Fruit fly (Drosophila melanogaster): ENCODE results near the gene CG10581.

Gene CG10581

DNA sequence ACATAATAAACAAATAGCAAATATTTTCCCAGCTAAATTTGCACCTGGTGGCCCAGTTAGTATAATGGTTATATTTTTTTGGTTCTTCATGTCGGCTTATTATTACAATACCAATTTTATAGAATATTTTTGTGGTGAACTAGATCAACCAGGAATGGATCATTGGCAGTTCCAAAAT, at the start of gene CG10581:
Gene CG10581, minus strand, starts transcription at position 101 of the 178 bp plus-strand sequence.
- no peak for TF ChIP-seq CG17801 (GFP tag; optimal IDR thresholded peaks at IDR 0.05; ENCODE audit: partially characterized antibody)

DNA sequence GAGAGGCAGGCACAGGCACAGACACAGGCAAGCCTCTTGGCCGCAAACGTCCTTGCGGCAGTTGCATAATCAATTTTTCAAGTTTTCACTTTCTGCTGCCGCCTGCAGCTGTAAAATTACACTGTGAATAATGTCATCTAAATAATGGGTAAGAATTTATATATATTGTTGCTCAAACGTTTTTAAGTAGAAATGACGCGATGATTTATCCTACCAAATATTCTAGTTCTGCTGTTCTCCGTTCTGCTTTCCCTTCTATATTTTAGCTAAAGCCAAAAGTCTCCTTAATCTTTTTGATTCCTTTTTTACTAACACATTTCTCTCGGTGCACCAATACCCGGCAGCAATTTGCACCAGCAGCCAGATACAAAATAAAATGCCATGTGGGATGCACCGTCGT, 46.4 kb upstream of the CG10581 start:
- TF ChIP-seq CG17801 (GFP tag; optimal IDR thresholded peaks at IDR 0.05; ENCODE audit: partially characterized antibody): no peak

DNA sequence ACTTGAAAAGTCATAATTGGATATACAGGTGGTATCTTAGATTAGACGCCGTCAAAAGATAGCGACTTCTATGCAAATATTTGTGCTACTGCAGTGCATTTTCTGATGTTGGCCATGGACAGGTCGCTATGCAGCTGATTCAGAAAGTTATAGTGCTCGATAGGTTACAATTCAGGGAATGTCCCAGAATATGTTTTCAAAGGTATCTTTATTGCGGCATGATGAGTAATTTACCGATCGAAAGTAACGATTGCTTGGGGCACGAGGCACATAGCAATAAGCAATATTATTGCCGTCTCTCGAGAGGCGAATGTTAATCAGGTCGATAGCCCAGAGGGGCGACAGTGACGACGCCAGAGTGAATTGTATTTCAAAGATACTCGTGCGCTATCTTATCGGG, 36.1 kb upstream of the CG10581 start:
- TF ChIP-seq CG17801 (GFP tag; optimal IDR thresholded peaks at IDR 0.05; ENCODE audit: partially characterized antibody): no peak

DNA sequence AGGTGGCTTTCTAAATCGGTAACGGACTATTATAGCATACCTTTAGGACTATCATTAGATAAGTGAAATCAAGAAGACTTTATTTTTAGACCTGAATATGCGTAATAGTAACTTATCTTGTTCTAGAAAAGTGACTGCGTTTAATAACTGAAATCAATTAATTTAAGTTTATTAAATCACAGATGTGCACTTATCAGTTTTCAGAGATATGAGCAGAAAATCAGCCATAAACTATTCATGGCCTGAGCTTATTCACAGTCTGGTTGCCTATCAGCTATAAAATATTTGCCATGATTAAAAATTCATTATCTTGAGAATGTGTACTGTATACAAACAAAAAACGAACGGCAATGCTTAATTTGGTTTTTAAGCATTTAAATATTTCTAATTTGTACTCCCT, 35.5 kb upstream of the CG10581 start:
- no peak for TF ChIP-seq CG17801 (GFP tag; optimal IDR thresholded peaks at IDR 0.05; ENCODE audit: partially characterized antibody)

DNA sequence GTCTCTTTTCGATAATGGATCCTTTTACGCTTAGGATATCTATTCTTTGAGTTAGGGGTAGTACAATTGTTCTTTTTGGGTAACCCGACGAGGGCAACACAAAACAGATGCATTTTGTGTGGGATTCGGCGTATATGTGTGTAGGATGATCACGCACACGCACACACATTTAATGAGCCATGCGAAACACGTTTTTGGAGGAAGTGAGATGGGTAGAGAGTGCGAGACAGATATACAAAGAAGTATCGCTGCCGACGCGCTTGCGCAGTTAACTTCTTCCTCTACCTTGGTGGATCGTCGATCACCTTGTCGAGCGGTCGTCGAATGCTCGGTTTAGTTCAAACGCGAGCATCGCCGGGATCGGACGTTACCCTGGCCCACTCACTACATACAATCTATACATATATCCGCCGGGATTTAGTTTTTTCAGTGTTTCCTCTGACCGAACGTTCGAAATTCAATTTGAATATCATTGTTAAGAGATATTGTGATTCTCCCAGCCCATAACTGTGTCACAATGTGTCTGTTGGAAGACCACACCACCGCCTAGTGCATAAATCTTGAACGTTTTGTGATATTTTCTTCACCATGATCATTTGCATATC, 33.7 kb upstream of the CG10581 start:
- no peak for TF ChIP-seq CG17801 (GFP tag; optimal IDR thresholded peaks at IDR 0.05; ENCODE audit: partially characterized antibody)

DNA sequence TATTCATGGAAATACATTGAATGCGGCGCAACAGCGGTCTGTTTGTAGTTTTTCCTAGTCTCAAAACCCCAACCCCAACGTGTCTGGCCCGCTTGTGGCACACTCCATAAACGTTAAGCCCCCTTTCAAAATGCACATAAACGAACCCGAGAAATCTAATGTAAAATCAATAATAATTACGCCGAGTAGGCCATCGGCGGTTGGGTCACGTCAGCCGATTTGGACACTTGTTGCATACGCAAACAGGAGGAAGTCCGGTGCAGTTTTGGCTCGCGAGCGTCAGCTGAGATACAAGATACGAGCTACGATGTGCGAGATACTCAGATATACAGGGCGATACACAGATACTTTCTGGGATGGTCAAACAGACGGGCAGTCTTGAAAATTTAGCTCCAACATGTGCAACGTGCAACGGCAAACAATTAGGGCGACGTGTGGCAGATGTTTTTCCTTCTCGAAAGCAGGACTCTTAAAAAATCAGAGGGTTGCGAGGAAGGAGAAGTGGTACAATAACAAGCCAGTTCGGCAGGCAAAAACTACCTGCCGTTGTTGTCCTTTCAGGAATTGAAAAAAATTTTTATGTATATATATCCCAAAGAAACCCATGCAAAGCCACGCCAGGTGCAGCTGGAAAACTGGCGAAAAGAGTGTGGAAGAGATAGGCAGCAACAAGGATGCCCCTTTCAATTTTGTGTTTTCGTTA, 32.4 kb upstream of the CG10581 start:
- TF ChIP-seq CG17801 (GFP tag; optimal IDR thresholded peaks at IDR 0.05; ENCODE audit: partially characterized antibody): no peak

DNA sequence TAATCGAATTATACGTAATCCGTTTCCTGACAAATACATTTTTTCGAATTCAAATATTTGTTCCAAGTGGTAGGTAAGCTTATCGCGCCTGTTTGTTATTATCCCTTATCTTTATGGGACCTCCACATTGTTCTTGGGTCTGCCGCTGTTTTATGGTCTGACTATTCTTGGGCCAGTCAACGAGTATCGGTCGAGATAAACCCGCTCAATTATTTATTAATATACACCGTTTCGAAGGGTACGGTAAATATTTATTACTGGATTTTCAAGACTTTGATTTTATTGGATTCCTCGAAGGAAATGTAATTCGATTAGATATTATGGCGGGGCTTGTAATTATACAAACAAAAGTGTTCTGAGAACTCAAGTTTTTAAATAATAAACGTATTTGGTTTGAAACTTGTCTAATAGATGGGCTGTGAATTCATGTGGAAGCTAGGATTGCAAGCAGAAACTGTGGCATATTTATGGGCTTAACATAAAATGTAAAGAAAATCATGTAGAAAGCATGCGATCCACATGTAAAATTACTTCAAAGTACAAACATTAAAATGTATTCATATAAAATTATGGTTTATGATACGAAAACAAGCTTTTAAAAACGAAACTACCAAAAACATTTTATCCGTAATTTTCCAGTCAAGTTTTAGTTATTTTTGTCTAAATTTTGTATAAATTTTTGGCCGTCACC, 31.4 kb upstream of the CG10581 start, which contains the start of gene CG43072:
Gene CG43072, plus strand, starts transcription at position 641 of the 691 bp plus-strand sequence.
- peak; percentile 50 for TF ChIP-seq CG17801 (GFP tag; optimal IDR thresholded peaks at IDR 0.05; ENCODE audit: partially characterized antibody)

DNA sequence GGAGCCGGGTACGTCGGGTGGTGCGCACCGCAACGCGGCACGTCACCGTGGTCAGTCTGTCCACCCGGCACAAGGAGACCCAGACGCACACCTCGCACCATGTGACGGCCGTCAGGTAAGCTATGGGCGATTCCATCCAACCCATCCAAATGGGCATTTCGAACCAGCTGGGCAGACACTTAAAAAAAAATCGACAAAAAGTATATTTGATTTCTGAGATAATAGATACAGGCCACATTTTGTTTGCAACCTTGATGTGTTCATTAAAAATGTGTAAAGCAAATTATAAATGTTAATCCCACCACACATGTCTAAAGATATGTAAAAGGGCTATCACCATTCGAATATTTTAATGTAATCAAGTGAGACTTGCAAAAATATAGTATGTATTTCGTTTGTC, 30.6 kb upstream of the CG10581 start:
- TF ChIP-seq CG17801 (GFP tag; optimal IDR thresholded peaks at IDR 0.05; ENCODE audit: partially characterized antibody): no peak

DNA sequence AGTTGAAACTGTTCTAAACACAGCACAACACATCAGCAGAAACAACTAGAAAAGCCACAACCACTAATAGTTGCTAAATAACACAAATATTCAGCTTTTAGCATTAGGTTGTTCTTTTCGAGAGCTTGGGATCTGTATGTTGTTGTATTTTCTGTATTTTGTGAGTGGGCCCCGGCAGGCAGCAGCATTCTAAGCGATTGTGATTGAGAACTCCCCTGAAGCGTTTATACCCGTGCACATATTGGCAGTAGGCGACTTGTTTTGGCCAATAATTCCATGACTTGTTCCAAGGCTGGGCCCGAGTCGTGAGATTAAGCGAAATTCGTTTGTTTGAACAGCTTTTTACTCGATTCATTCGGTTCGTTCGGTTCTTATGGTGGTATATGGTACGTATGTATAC, 28.0 kb upstream of the CG10581 start:
- TF ChIP-seq CG17801 (GFP tag; optimal IDR thresholded peaks at IDR 0.05; ENCODE audit: partially characterized antibody): no peak

DNA sequence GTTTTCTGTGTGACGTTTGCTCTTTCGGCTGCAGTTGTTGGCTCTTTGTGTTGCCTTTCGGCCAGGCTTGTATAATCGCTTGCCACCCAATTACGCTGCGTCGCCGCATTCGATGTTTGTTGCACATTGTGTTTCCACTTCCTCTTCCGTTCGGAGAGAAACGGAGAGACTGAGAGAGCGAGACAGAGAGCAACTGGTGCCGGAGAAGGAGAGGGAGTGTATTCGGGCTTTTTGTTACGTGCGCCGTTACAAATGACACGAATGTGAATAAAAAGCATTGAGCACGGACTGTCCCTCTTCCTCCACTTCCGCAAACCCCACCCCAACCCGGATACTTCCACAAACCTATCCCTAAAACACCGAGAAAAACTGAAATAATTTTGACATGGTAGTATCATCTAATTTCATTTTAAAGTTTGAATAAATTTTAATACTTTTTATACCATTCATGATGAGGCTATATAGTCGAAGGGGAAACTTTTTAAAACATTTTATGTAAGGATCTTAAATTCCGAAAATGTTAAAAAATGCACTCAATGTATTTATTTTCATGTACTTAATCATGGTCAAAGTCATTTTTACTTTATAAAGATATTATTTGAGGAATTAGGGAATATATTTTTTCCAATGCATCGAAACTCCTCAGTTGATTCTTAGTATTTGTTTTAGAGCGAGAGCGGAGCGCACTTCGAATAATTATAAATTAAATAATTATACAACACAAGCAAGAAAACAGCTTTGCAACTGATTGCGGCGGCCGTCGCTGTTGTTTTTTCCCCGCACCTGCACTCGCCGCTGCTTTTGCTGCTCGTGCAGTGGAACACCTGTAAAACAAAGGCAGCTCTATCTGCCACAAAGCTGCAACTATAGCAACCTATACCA, 26.4 kb upstream of the CG10581 start:
- TF ChIP-seq CG17801 (GFP tag; optimal IDR thresholded peaks at IDR 0.05; ENCODE audit: partially characterized antibody): peak; percentile 7

DNA sequence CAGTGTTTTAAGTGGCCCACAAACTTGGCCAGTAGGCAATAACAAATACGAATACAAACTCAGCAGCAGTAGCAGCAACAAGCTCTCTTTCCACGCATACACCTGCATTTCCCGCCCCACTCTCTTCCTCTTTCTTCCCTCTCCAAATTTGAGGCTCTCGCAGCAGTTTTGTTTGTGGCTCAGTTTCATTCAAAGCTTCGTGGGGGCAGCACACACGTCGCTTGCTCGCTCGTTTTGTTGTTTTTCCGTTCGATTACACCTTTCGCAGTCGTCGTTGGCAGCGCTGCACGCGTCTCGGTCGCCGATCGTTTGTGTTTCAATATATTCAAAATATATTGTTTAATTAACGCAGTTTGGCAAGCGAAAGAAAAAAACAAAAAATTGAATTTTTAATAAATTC, 24.6 kb upstream of the CG10581 start:
- TF ChIP-seq CG17801 (GFP tag; optimal IDR thresholded peaks at IDR 0.05; ENCODE audit: partially characterized antibody): peak; percentile 33

DNA sequence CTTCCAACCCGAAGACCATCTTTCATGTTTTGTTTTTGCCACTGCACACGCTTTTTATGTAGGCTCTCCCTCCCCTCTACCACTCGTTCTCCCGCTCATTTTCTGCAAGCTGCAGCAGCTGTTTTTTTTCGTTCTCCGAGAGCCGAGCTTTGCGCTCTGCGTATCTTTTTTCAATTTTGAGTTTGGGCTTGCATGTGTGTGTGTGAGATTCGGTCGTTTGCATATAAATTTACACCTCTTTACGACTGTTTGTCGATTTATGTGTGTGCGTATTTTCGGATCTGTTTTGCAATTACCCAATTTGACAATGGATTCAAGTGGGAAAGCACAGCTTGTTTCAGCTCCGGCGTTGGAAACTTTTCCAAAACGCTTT, 23.6 kb upstream of the CG10581 start:
- TF ChIP-seq CG17801 (GFP tag; optimal IDR thresholded peaks at IDR 0.05; ENCODE audit: partially characterized antibody): no peak

DNA sequence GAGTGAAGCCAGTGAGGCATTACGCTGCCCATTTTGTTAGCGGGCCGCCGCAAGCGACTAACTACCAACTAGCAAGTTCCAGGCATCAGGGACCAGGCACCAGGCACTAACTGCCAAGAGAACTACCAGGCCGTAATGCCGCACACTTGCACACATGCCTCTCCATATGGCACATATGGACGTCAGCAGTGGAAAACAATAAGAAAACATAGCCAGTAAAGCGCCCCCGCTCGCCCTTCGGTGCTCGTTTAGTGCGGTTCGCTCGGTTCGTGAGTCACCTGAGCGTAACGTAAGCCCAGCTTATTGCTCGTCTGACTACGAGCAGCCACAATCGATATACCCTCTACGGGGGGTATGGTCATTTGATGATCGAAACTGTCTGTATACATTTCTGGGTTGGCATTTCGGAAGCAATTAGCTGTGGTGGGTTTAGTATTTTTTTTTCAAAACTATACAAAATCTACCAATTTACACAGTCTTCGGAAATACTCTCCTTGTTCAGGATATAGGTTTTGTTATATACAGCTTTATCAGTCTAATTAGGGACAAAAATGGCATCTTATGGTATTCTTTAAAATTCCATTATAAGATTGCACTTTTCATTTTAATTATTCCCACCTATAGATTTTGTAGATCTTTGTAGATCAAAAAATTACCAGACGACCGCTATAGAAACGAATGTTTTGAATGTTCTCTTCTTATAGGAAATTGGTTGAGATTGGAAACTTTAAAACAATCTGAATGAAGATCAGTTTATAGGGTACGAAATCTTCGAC, 23.0 kb upstream of the CG10581 start:
- TF ChIP-seq CG17801 (GFP tag; optimal IDR thresholded peaks at IDR 0.05; ENCODE audit: partially characterized antibody): no peak

DNA sequence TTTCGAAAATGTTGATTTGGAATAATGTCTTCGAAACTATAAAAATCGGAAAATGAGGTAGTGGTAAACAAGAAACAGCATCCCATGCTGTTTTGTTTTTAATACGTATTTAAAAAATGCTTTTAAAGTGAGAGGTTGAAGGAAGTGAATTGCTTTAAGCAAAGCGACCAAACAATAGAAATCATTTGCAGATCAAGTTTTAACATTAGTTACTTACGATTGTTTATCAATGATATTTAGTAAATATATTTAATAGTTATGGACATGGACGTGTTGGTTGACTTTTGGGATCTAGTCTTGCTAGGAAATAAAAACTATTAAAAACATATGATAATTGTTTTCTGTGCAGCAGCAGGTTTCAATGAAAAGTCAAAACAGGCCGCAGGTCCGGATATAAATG, 22.3 kb upstream of the CG10581 start:
- TF ChIP-seq CG17801 (GFP tag; optimal IDR thresholded peaks at IDR 0.05; ENCODE audit: partially characterized antibody): no peak

DNA sequence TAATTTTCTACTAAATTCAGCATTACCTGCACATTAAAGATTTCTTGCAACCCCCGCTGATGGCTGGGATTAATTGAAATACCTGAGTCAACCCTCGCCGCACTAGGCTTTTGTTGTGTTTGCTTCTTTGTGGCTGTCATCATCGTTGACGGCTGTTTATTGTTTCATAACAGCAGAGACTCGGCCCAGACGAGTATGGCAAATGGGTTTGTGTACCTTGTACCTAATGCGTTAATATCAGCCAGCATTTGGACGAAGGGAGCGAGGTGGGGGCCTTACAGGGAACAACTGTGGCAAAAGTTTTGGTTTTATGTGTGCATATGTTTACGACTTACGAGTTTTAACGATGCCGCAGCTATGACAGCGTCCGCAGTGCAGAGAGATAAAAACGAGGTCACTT, 21.8 kb upstream of the CG10581 start:
- TF ChIP-seq CG17801 (GFP tag; optimal IDR thresholded peaks at IDR 0.05; ENCODE audit: partially characterized antibody): no peak
